Worm (Caenorhabditis elegans): ENCODE measurements around the gene T02H6.5.

- TF ChIP-seq T22C8.4 (GFP tag; IDR thresholded peaks at IDR 0.05) (no peak), cog-1 (tag; optimal IDR thresholded peaks at IDR 0.05) (no peak)
Observed at ce11 chrII:661696-662095, 23.2 kb upstream of the T02H6.5 start, which contains the start of gene sri-45.
